Worm (Caenorhabditis elegans): ENCODE data around the gene col-87.

Gene col-87

DNA sequence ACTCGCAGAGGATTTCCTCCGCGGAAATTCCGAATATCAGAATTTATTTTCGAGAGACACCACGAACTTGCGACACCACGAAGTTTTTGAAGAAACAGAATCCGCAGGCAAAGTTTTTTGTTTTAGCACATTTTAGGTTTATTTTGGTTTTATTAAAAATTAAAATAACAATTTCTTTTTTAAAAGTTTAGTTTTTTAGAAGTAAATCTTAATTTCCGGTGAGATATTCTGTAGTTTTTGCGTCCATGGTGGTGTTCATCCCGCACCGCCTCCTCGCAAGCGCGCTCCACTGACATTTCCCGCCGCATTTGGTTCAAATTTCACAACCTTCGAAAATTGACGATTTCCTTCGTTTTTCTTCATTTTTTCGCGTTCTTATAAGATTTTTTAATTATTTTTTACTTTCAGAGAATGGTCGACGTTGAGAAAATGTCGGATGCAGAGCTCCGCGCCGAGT lies 31.4 kb downstream of the col-87 start, which contains the start of gene lem-2 (continued):
- TF ChIP-seq die-1 (tag; optimal IDR thresholded peaks at IDR 0.05) (no peak), tbp1 (GFP tag; optimal IDR thresholded peaks at IDR 0.05) (peak; percentile 56), gei-17 (GFP tag; optimal IDR thresholded peaks at IDR 0.05) (no peak), bed-2 (GFP tag; IDR thresholded peaks at IDR 0.05) (peak; percentile 90), ztf-6 (GFP tag; IDR thresholded peaks at IDR 0.05) (no peak), F55B11.4 (tag; optimal IDR thresholded peaks at IDR 0.05; ENCODE audit: borderline replicate concordance, insufficient read depth) (no peak), zim-3 (tag; optimal IDR thresholded peaks at IDR 0.05) (no peak), cebp-2 (GFP tag; IDR thresholded peaks at IDR 0.05) (no peak), attf-5 (GFP tag; optimal IDR thresholded peaks at IDR 0.05) (peak; percentile 91), nfya-1 (tag; optimal IDR thresholded peaks at IDR 0.05; ENCODE audit: borderline replicate concordance, insufficient read depth) (no peak), ekl-4 (GFP tag; IDR thresholded peaks at IDR 0.05) (0 out of 2 replicates have a peak, but pooled peaks have one; percentile 12), ceh-91 (GFP tag; IDR thresholded peaks at IDR 0.05) (peak; percentile 65), xnd-1 (tag; optimal IDR thresholded peaks at IDR 0.05) (no peak), ztf-3 (GFP tag; optimal IDR thresholded peaks at IDR 0.05) (no peak), lin-40 (tag; optimal IDR thresholded peaks at IDR 0.05) (peak; percentile 59), B0035.1 (tag; optimal IDR thresholded peaks at IDR 0.05) (peak; percentile 12), fkh-3 (tag; optimal IDR thresholded peaks at IDR 0.05) (no peak), aptf-2 (GFP tag; conservative IDR thresholded peaks at IDR 0.05) (peak; percentile 61; the same call in 1 of the 2 replicates), madf-10 (tag; optimal IDR thresholded peaks at IDR 0.05) (peak; percentile 68), nhr-27 (tag; optimal IDR thresholded peaks at IDR 0.05) (no peak), somi-1 (GFP tag; optimal IDR thresholded peaks at IDR 0.05) (no peak), cebp-1 (GFP tag; IDR thresholded peaks at IDR 0.05) (peak; percentile 81; the same call in 1 of the 2 replicates), cebp-1 (tag; optimal IDR thresholded peaks at IDR 0.05) (peak; percentile 90), athp-1 (tag; optimal IDR thresholded peaks at IDR 0.05) (peak; percentile 40), Y95B8A.8 (GFP tag; IDR thresholded peaks at IDR 0.05) (no peak), bed-1 (GFP tag; IDR thresholded peaks at IDR 0.05) (no peak), rec-8 (tag; optimal IDR thresholded peaks at IDR 0.05) (peak in 1 of 2 experiments; percentile 51), ets-4 (GFP tag; optimal IDR thresholded peaks at IDR 0.05) (no peak), Y53F4B.3 (GFP tag; IDR thresholded peaks at IDR 0.05) (no peak), snpc-1.3 (tag; optimal IDR thresholded peaks at IDR 0.05; ENCODE audit: insufficient read depth) (no peak), T07F8.4 (tag; optimal IDR thresholded peaks at IDR 0.05) (peak; percentile 15), madf-6 (GFP tag; IDR thresholded peaks at IDR 0.05) (peak; percentile 64), mes-4 (tag; optimal IDR thresholded peaks at IDR 0.05) (no peak), tbx-9 (tag; optimal IDR thresholded peaks at IDR 0.05; ENCODE audit: borderline replicate concordance) (no peak), attf-6 (GFP tag; IDR thresholded peaks at IDR 0.05) (no peak), mcd-1 (GFP tag; IDR thresholded peaks at IDR 0.05) (peak; percentile 94), hlh-26 (GFP tag; conservative IDR thresholded peaks at IDR 0.05) (no peak), rpc-1 (optimal IDR thresholded peaks at IDR 0.05) (no peak), rpc-1 (tag; optimal IDR thresholded peaks at IDR 0.05) (no peak), C06A6.2 (GFP tag; conservative IDR thresholded peaks at IDR 0.05) (no peak), F39B2.1 (GFP tag; IDR thresholded peaks at IDR 0.05) (no peak), ztf-25 (GFP tag; IDR thresholded peaks at IDR 0.05) (no peak), madf-8 (GFP tag; conservative IDR thresholded peaks at IDR 0.05) (no peak; the same call in 1 of the 2 replicates), let-526 (GFP tag; IDR thresholded peaks at IDR 0.05) (0 out of 2 replicates have a peak, but pooled peaks have one; percentile 55), him-1 (tag; optimal IDR thresholded peaks at IDR 0.05) (no peak), pbrm-1 (GFP tag; IDR thresholded peaks at IDR 0.05) (peak; percentile 64; the same call in 1 of the 2 replicates), ceh-27 (GFP tag; optimal IDR thresholded peaks at IDR 0.05) (peak; percentile 74), F49E8.2 (tag; optimal IDR thresholded peaks at IDR 0.05; ENCODE audit: insufficient read depth) (no peak)
